Worm (Caenorhabditis elegans) whole organism, young adult: ENCODE measurements around the gene glb-34.
A peak's percentile ranks its signal among the peaks of the same experiment; 100 is the strongest.

Experiments
- B0261.1 ChIP-seq: sonication (generic microtip); optimal IDR thresholded peaks from 2 replicates; lab custom pipeline; 2016; ENCODE audit warnings: mild to moderate bottlenecking, missing genetic modification characterization, moderate library complexity, missing compliant biosample characterization
- F37B4.10 ChIP-seq: fragments of 200-800 bp; sonication (Bioruptor generic); IDR thresholded peaks from 2 replicates; pipeline ENCODE4 v1.3.6; 2022; ENCODE audit warnings: missing genetic modification characterization, missing compliant biosample characterization
- F57A8.1 ChIP-seq: fragments of 200-800 bp; sonication (Bioruptor generic); optimal IDR thresholded peaks from 2 replicates; lab custom pipeline; 2018; ENCODE audit warnings: mild to moderate bottlenecking, missing genetic modification characterization, moderate library complexity, missing compliant biosample characterization
- K12H6.12 ChIP-seq: fragments of 200-800 bp; sonication (Bioruptor generic); optimal IDR thresholded peaks from 2 replicates; lab custom pipeline; 2018; ENCODE audit warnings: mild to moderate bottlenecking, missing genetic modification characterization, missing compliant biosample characterization
- ama-1 ChIP-seq, 3 experiments: fragments of 150-350 bp in 1 of 3; sonication (generic microtip) in 2 of 3; optimal IDR thresholded peaks; 2 replicates each; lab custom pipeline; 2014 to 2018; ENCODE audit warnings: missing biosample characterization in 2 of 3, missing genetic modification characterization in 2 of 3, missing genetic modification reagents in 2 of 3
- aptf-3 ChIP-seq: fragments of 200-800 bp; sonication (Bioruptor generic); IDR thresholded peaks from 2 replicates; pipeline ENCODE4 v1.3.6; 2022; ENCODE audit warnings: missing genetic modification characterization, missing compliant biosample characterization
- athp-1 ChIP-seq: sonication (generic microtip); optimal IDR thresholded peaks from 2 replicates; lab custom pipeline; 2017; ENCODE audit warnings: mild to moderate bottlenecking, missing genetic modification characterization, missing compliant biosample characterization
- attf-6 ChIP-seq: fragments of 200-800 bp; sonication (Bioruptor generic); IDR thresholded peaks from 2 replicates; pipeline ENCODE4 v1.3.6; 2022; ENCODE audit warnings: missing genetic modification reagents, missing genetic modification characterization, missing compliant biosample characterization
- ccch-3 ChIP-seq: fragments of 200-800 bp; sonication (Bioruptor generic); optimal IDR thresholded peaks from 2 replicates; lab custom pipeline; 2018; ENCODE audit warnings: mild to moderate bottlenecking, missing genetic modification characterization, missing compliant biosample characterization
- cebp-1 ChIP-seq, 2 experiments: fragments of 200-800 bp in 1 of 2; sonication (Bioruptor generic) in 1 of 2; sonication (generic microtip) in 1 of 2; IDR thresholded peaks in 1 of 2; optimal IDR thresholded peaks in 1 of 2; 2 replicates each; pipeline versions ENCODE4 v1.3.6 to Lab custom; 2017 to 2022; ENCODE audit warnings: missing compliant biosample characterization in 2 of 2, missing genetic modification characterization in 2 of 2, mild to moderate bottlenecking in 1 of 2, missing genetic modification reagents in 1 of 2, moderate library complexity in 1 of 2
- ceh-91 ChIP-seq: fragments of 200-800 bp; sonication (Bioruptor generic); IDR thresholded peaks from 2 replicates; pipeline ENCODE4 v1.3.6; 2022; ENCODE audit warnings: missing genetic modification reagents, missing genetic modification characterization, missing compliant biosample characterization
- chd-7 ChIP-seq: sonication (generic microtip); optimal IDR thresholded peaks from 2 replicates; lab custom pipeline; 2016; ENCODE audit warnings: mild to moderate bottlenecking, missing genetic modification characterization, moderate library complexity, missing compliant biosample characterization
- die-1 ChIP-seq: sonication (generic microtip); optimal IDR thresholded peaks from 2 replicates; lab custom pipeline; 2016; ENCODE audit warnings: missing genotype, mild to moderate bottlenecking, missing genetic modification characterization, missing compliant biosample characterization
- dox-1 ChIP-seq: fragments of 200-800 bp; sonication (Bioruptor generic); IDR thresholded peaks from 2 replicates; pipeline ENCODE4 v1.3.6; 2022; ENCODE audit warnings: missing genetic modification reagents, missing genetic modification characterization, missing compliant biosample characterization
- dpl-1 ChIP-seq: fragments of 150-350 bp; optimal IDR thresholded peaks from 2 replicates; lab custom pipeline; 2014; ENCODE audit warnings: missing biosample characterization, missing genetic modification reagents, missing genetic modification characterization
- efl-1 ChIP-seq: fragments of 150-350 bp; optimal IDR thresholded peaks from 2 replicates; lab custom pipeline; 2014; ENCODE audit warnings: missing biosample characterization, missing genetic modification reagents, missing genetic modification characterization
- egl-18 ChIP-seq: fragments of 200-800 bp; sonication (Bioruptor generic); IDR thresholded peaks from 2 replicates; pipeline ENCODE4 v1.3.6; 2022; ENCODE audit warnings: missing genetic modification reagents, missing genetic modification characterization, missing compliant biosample characterization
- egrh-3 ChIP-seq: fragments of 200-800 bp; sonication (Bioruptor generic); IDR thresholded peaks from 2 replicates; pipeline ENCODE4 v1.3.6; 2022; ENCODE audit warnings: missing genetic modification reagents, missing genetic modification characterization, missing compliant biosample characterization
- ets-4 ChIP-seq: fragments of 200-800 bp; sonication (Bioruptor generic); optimal IDR thresholded peaks from 2 replicates; lab custom pipeline; 2018; ENCODE audit warnings: mild to moderate bottlenecking, missing genetic modification characterization, missing compliant biosample characterization
- fkh-3 ChIP-seq: sonication (generic microtip); optimal IDR thresholded peaks from 2 replicates; lab custom pipeline; 2016; ENCODE audit warnings: mild to moderate bottlenecking, missing genetic modification characterization, missing compliant biosample characterization
- hmg-1.2 ChIP-seq: fragments of 200-800 bp; sonication (Bioruptor generic); IDR thresholded peaks from 2 replicates; pipeline ENCODE4 v1.3.6; 2022; ENCODE audit warnings: missing genetic modification reagents, missing genetic modification characterization, missing compliant biosample characterization
- let-607 ChIP-seq, 2 experiments: fragments of 200-800 bp in 1 of 2; sonication (Bioruptor generic) in 1 of 2; sonication (generic microtip) in 1 of 2; optimal IDR thresholded peaks; 2 replicates each; lab custom pipeline; 2016 to 2018; ENCODE audit warnings: mild to moderate bottlenecking in 2 of 2, missing compliant biosample characterization in 2 of 2, missing genetic modification characterization in 2 of 2, moderate library complexity in 2 of 2, missing genotype in 1 of 2
- lin-54 ChIP-seq: fragments of 200-800 bp; sonication (Bioruptor generic); optimal IDR thresholded peaks from 2 replicates; lab custom pipeline; 2018; ENCODE audit warnings: mild to moderate bottlenecking, missing genetic modification characterization, missing compliant biosample characterization
- lir-1 ChIP-seq: fragments of 200-800 bp; sonication (Bioruptor generic); conservative IDR thresholded peaks from 2 replicates; pipeline ENCODE4 v1.3.6; 2022; ENCODE audit warnings: missing genetic modification reagents, missing genetic modification characterization, missing compliant biosample characterization
- mxl-1 ChIP-seq: sonication (generic microtip); optimal IDR thresholded peaks from 2 replicates; lab custom pipeline; 2016; ENCODE audit warnings: missing genetic modification characterization, missing compliant biosample characterization
- nfya-2 ChIP-seq: fragments of 200-800 bp; sonication (Bioruptor generic); IDR thresholded peaks from 2 replicates; pipeline ENCODE4 v1.3.6; 2022; ENCODE audit warnings: missing genetic modification reagents, missing genetic modification characterization, missing compliant biosample characterization
- nhr-80 ChIP-seq: sonication (generic microtip); optimal IDR thresholded peaks from 2 replicates; lab custom pipeline; 2016; ENCODE audit warnings: missing genetic modification characterization, missing compliant biosample characterization
- nhr-90 ChIP-seq: sonication (generic microtip); optimal IDR thresholded peaks from 2 replicates; lab custom pipeline; 2016; ENCODE audit warnings: missing genotype, mild to moderate bottlenecking, missing genetic modification characterization, missing compliant biosample characterization
- pbrm-1 ChIP-seq: fragments of 200-800 bp; sonication (Bioruptor generic); IDR thresholded peaks from 2 replicates; pipeline ENCODE4 v1.3.6; 2022; ENCODE audit warnings: missing genetic modification reagents, missing genetic modification characterization, missing compliant biosample characterization
- pha-4 ChIP-seq: fragments of 150-350 bp; sonication (generic microtip); optimal IDR thresholded peaks from 2 replicates; lab custom pipeline; 2014; ENCODE audit warnings: missing biosample characterization, missing genetic modification reagents, missing genetic modification characterization
- rcor-1 ChIP-seq: fragments of 200-800 bp; sonication (Bioruptor generic); IDR thresholded peaks from 2 replicates; pipeline ENCODE4 v1.3.6; 2022; ENCODE audit warnings: missing genetic modification reagents, missing genetic modification characterization, missing compliant biosample characterization
- rec-8 ChIP-seq, 2 experiments: sonication (generic microtip); optimal IDR thresholded peaks; 2 replicates each; lab custom pipeline; 2016; ENCODE audit warnings: mild to moderate bottlenecking in 2 of 2, missing genetic modification characterization in 2 of 2, missing genetic modification reagents in 2 of 2, missing genotype in 2 of 2, missing biosample characterization in 1 of 2, missing compliant biosample characterization in 1 of 2, moderate library complexity in 1 of 2
- sea-2 ChIP-seq: fragments of 200-800 bp; sonication (Bioruptor generic); IDR thresholded peaks from 2 replicates; pipeline ENCODE4 v1.3.6; 2022; ENCODE audit warnings: missing genetic modification characterization, missing compliant biosample characterization
- snpc-3.4 ChIP-seq: sonication (generic microtip); optimal IDR thresholded peaks from 2 replicates; lab custom pipeline; 2017; ENCODE audit warnings: missing genetic modification characterization, mild to moderate bottlenecking, missing compliant biosample characterization, antibody characterized with exemption, moderate library complexity, missing genotype, missing genetic modification reagents
- snpc-4 ChIP-seq, 5 experiments: fragments of 150-350 bp in 1 of 5; sonication (generic microtip) in 4 of 5; optimal IDR thresholded peaks; 2 replicates each; lab custom pipeline; 2014 to 2018; ENCODE audit warnings: missing genetic modification characterization in 5 of 5, missing biosample characterization in 3 of 5, antibody characterized with exemption in 2 of 5, mild to moderate bottlenecking in 2 of 5, missing compliant biosample characterization in 2 of 5, missing genotype in 2 of 5, moderate library complexity in 2 of 5, missing genetic modification reagents in 1 of 5
- somi-1 ChIP-seq: fragments of 200-800 bp; sonication (Bioruptor generic); optimal IDR thresholded peaks from 2 replicates; lab custom pipeline; 2018; ENCODE audit warnings: mild to moderate bottlenecking, missing genetic modification characterization, missing compliant biosample characterization
- sptf-2 ChIP-seq: fragments of 200-800 bp; sonication (Bioruptor generic); optimal IDR thresholded peaks from 2 replicates; lab custom pipeline; 2018; ENCODE audit warnings: mild to moderate bottlenecking, missing genetic modification characterization, missing compliant biosample characterization
- tlf-1 ChIP-seq: fragments of 200-800 bp; sonication (Bioruptor generic); optimal IDR thresholded peaks from 2 replicates; lab custom pipeline; 2018; ENCODE audit warnings: mild to moderate bottlenecking, missing genetic modification characterization, missing compliant biosample characterization
- zim-3 ChIP-seq: sonication (generic microtip); optimal IDR thresholded peaks from 2 replicates; lab custom pipeline; 2017; ENCODE audit warnings: mild to moderate bottlenecking, missing genetic modification characterization, moderate library complexity, missing compliant biosample characterization
- ztf-3 ChIP-seq: fragments of 200-800 bp; sonication (Bioruptor generic); optimal IDR thresholded peaks from 2 replicates; lab custom pipeline; 2018; ENCODE audit warnings: mild to moderate bottlenecking, missing genetic modification characterization, missing compliant biosample characterization

The glb-34 gene

DNA sequence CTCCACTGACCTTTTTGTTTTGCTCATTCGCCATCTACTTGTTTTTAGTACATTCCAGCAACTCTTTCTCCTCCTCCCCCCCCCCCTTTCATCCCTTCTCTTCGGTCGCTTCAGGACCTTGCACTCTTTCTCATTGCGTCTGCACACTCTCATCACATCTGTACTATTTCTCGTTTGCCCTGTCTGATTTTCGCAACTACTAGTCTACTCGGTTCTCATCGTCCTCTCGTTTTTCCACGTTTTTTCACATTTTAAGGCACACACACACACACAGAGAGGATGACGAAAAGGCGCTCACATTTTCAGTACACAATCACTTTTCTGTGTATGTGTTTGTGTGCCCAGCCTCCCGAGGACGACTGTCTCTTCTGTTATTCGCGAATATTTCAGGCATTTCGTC, 48.0 kb upstream of the glb-34 start (continued):
- TF ChIP-seq lir-1 (GFP tag; lab: Robert Waterston, UW): no peak
- TF ChIP-seq attf-6 (GFP tag; lab: Robert Waterston, UW): no peak
- no peak for TF ChIP-seq cebp-1 (GFP tag; IDR thresholded peaks at IDR 0.05; lab: Robert Waterston, UW)
- TF ChIP-seq cebp-1 (tag; optimal IDR thresholded peaks at IDR 0.05; lab: Kevin White, UChicago): peak; percentile 68
- no peak for TF ChIP-seq dpl-1 (GFP tag; lab: Kevin White, UChicago)
- no peak for TF ChIP-seq rcor-1 (GFP tag; lab: Robert Waterston, UW)
- TF ChIP-seq die-1 (tag; lab: Kevin White, UChicago): no peak
- no peak for TF ChIP-seq pbrm-1 (GFP tag; lab: Robert Waterston, UW)
- no peak for TF ChIP-seq let-607 (tag; optimal IDR thresholded peaks at IDR 0.05; lab: Kevin White, UChicago)
- TF ChIP-seq ceh-91 (GFP tag; lab: Robert Waterston, UW): no peak
- TF ChIP-seq B0261.1: no peak
- no peak for TF ChIP-seq chd-7
- TF ChIP-seq aptf-3 (GFP tag; lab: Robert Waterston, UW): no peak
- no peak for TF ChIP-seq sea-2
- TF ChIP-seq zim-3 (tag; lab: Kevin White, UChicago): no peak
- TF ChIP-seq mxl-1 (tag; lab: Kevin White, UChicago): no peak
- no peak for TF ChIP-seq ccch-3
- no peak for TF ChIP-seq tlf-1
- TF ChIP-seq snpc-3.4 (tag; lab: Kevin White, UChicago): no peak
- no peak for TF ChIP-seq ztf-3 (GFP tag; lab: Kevin White, UChicago)
- TF ChIP-seq ama-1 (optimal IDR thresholded peaks at IDR 0.05; lab: Kevin White, UChicago): no peak
- no peak for TF ChIP-seq ama-1 (GFP tag; optimal IDR thresholded peaks at IDR 0.05; lab: Kevin White, UChicago)
- TF ChIP-seq egl-18 (GFP tag; lab: Robert Waterston, UW): no peak
- no peak for TF ChIP-seq nfya-2 (GFP tag; lab: Robert Waterston, UW)
- no peak for TF ChIP-seq dox-1 (GFP tag; lab: Robert Waterston, UW)
- TF ChIP-seq egrh-3 (GFP tag; lab: Robert Waterston, UW): 0 out of 2 replicates have a peak, but pooled peaks have one; percentile 20
- TF ChIP-seq ets-4 (GFP tag; lab: Kevin White, UChicago): no peak
- peak; percentile 65; the same call in 1 of the 2 replicates for TF ChIP-seq hmg-1.2
- no peak for TF ChIP-seq fkh-3
- TF ChIP-seq F37B4.10 (GFP tag; lab: Robert Waterston, UW): no peak
- no peak for TF ChIP-seq sptf-2
- no peak for TF ChIP-seq athp-1 (tag; lab: Kevin White, UChicago)
- TF ChIP-seq nhr-90 (tag; lab: Kevin White, UChicago): no peak
- TF ChIP-seq snpc-4 (GFP tag; optimal IDR thresholded peaks at IDR 0.05; lab: Kevin White, UChicago): no peak
- peak in 1 of 4 experiments; percentile 28 for TF ChIP-seq snpc-4 (tag; optimal IDR thresholded peaks at IDR 0.05; lab: Kevin White, UChicago)
- no peak for TF ChIP-seq lin-54 (GFP tag; lab: Kevin White, UChicago)
- TF ChIP-seq efl-1 (GFP tag; lab: Kevin White, UChicago): no peak
- peak; percentile 43 for TF ChIP-seq K12H6.12 (tag; lab: Kevin White, UChicago)
- peak; percentile 10 for TF ChIP-seq pha-4
- no peak for TF ChIP-seq somi-1 (GFP tag; lab: Kevin White, UChicago)

DNA sequence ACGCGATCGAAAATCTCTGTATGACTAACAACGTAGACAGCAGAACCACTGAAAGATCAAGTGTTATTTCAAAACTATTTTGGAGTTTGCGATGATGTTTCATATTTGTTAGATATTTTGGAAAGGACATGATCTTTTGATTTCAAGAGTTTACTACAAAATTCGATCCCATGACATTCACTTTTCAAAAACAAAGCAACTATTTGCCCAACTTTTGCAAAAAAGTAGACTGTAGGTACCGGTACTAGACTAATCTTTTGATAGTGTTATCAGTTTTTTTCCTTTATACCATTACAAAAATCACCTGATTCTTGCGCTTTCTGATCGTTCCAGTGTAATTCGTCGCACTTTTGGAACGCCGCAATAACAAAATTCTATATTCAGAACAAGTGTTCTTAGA, 47.5 kb upstream of the glb-34 start:
- TF ChIP-seq nhr-90 (tag; lab: Kevin White, UChicago): no peak
- TF ChIP-seq rec-8 (tag; optimal IDR thresholded peaks at IDR 0.05; lab: Kevin White, UChicago): no peak
- TF ChIP-seq nhr-80: peak; percentile 20
- TF ChIP-seq F57A8.1 (GFP tag; lab: Kevin White, UChicago): no peak
